Fruit fly (Drosophila melanogaster): ENCODE measurements around the gene CG11786.

DNA sequence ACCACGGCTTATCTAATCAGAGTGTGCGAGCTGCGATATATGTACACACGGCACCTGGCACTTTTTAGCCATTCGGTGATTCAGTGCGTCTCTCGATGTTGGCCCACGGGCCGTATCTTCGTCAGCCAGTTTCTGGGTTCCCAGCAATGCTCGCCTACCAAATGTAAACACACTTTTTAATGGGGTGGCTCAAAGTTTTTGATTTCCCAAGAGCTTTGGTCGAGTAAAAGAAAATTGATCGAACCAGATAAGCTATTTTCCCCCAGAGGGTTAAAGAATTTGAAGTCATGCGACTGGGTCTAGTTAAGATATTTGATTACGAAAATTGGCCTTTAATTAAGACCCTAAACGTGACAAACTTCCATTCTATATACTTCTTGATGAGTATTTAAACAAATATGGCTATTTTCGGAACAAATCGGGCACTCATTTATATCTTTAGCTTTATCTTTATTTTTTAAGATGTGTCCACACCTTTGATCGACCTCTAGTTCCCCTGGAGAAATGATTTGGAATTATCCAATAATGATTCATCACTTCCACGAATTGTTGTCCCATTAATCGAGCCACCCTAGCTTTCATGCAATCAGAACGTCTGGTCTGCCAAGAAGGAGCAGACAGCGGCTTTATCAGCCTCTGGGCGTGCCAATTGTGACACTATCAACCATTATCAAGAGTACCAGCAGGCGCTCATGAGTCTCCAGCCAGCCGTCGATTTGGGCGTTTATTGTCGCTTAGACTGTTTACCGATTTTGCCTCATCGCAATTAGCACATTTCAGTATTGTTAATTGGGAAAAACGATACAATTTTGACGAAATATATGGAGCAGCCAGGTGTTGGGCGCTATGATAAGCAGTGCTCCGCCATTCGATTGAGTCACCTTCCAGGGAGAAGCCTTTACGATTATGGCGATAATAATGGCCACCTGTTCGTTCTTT, 18.6 kb upstream of the CG11786 start:
- TF ChIP-seq CG18476 (GFP tag; optimal IDR thresholded peaks at IDR 0.05) (no peak), YL-1 (GFP tag; optimal IDR thresholded peaks at IDR 0.05) (peak; percentile 23), CG8944 (GFP tag; optimal IDR thresholded peaks at IDR 0.05) (no peak), ash1 (GFP tag; optimal IDR thresholded peaks at IDR 0.05) (no peak), Ets97D (GFP tag; optimal IDR thresholded peaks at IDR 0.05) (no peak)

Data from whole organism, embryonic.